Fruit fly (Drosophila melanogaster): ENCODE data around the gene CCT1.

Gene CCT1

dm6 chr3R:22487037-22487492 is 4.2 kb downstream of the CCT1 start, which contains the start of gene Pfdn5 (continued):
- TF ChIP-seq CG5245 (GFP tag; optimal IDR thresholded peaks at IDR 0.05) (no peak), D19A (tag; optimal IDR thresholded peaks at IDR 0.05) (no peak), pnt (GFP tag; optimal IDR thresholded peaks at IDR 0.05) (no peak), lov (optimal IDR thresholded peaks at IDR 0.05) (no peak), lov (GFP tag; IDR thresholded peaks at IDR 0.05) (no peak), ftz-f1 (GFP tag; optimal IDR thresholded peaks at IDR 0.05) (peak; percentile 16), Awh (GFP tag; IDR thresholded peaks at IDR 0.05) (no peak), pzg (GFP tag; optimal IDR thresholded peaks at IDR 0.05) (peak; percentile 93), CG9437 (GFP tag; optimal IDR thresholded peaks at IDR 0.05) (no peak), CG11696 (GFP tag; IDR thresholded peaks at IDR 0.05) (no peak), dan (GFP tag; IDR thresholded peaks at IDR 0.05) (no peak), Bgb (GFP tag; IDR thresholded peaks at IDR 0.05; ENCODE audit: partially characterized antibody) (peak; percentile 91), NK7.1 (GFP tag; optimal IDR thresholded peaks at IDR 0.05) (no peak), CG6689 (GFP tag; IDR thresholded peaks at IDR 0.05) (no peak), scrt (GFP tag; optimal IDR thresholded peaks at IDR 0.05) (no peak), CG11560 (tag; IDR thresholded peaks at IDR 0.05) (peak; percentile 99), CG7963 (GFP tag; IDR thresholded peaks at IDR 0.05; ENCODE audit: partially characterized antibody) (peak; percentile 89), CG11723 (GFP tag; optimal IDR thresholded peaks at IDR 0.05) (no peak), gce (GFP tag; IDR thresholded peaks at IDR 0.05) (no peak), CG12744 (GFP tag; optimal IDR thresholded peaks at IDR 0.05) (no peak), CG6683 (GFP tag; optimal IDR thresholded peaks at IDR 0.05) (no peak), CG15696 (tag; optimal IDR thresholded peaks at IDR 0.05) (no peak), emc (GFP tag; optimal IDR thresholded peaks at IDR 0.05) (no peak), CG33213 (GFP tag; optimal IDR thresholded peaks at IDR 0.05) (no peak), Dll (GFP tag; IDR thresholded peaks at IDR 0.05; ENCODE audit: partially characterized antibody) (peak; percentile 80), CG14441 (GFP tag; IDR thresholded peaks at IDR 0.05) (no peak), CG5953 (GFP tag; IDR thresholded peaks at IDR 0.05) (no peak), CG30020 (tag; optimal IDR thresholded peaks at IDR 0.05) (no peak), MBD-R2 (GFP tag; IDR thresholded peaks at IDR 0.05) (peak; percentile 89), tll (GFP tag; optimal IDR thresholded peaks at IDR 0.05) (no peak), CG13775 (GFP tag; optimal IDR thresholded peaks at IDR 0.05) (no peak), CG9727 (GFP tag; optimal IDR thresholded peaks at IDR 0.05) (no peak), nerfin-1 (tag; optimal IDR thresholded peaks at IDR 0.05) (no peak), E2f2 (GFP tag; IDR thresholded peaks at IDR 0.05) (peak; percentile 96), CG6791 (GFP tag; IDR thresholded peaks at IDR 0.05; ENCODE audit: partially characterized antibody) (peak; percentile 90), yki (optimal IDR thresholded peaks at IDR 0.05) (no peak), zen (tag; optimal IDR thresholded peaks at IDR 0.05) (no peak), HLH3B (GFP tag; IDR thresholded peaks at IDR 0.05) (no peak), MTF-1 (GFP tag; optimal IDR thresholded peaks at IDR 0.05; ENCODE audit: borderline replicate concordance) (no peak), disco-r (GFP tag; optimal IDR thresholded peaks at IDR 0.05) (no peak), chinmo (GFP tag; IDR thresholded peaks at IDR 0.05; ENCODE audit: partially characterized antibody) (0 out of 4 replicates have a peak, but pooled peaks have one; percentile 56), CG15011 (GFP tag; optimal IDR thresholded peaks at IDR 0.05) (no peak), cad (GFP tag; optimal IDR thresholded peaks at IDR 0.05) (no peak), Xbp1 (GFP tag; optimal IDR thresholded peaks at IDR 0.05) (no peak), Lhr (GFP tag; optimal IDR thresholded peaks at IDR 0.05) (peak; percentile 9), CG10267 (tag; optimal IDR thresholded peaks at IDR 0.05) (peak; percentile 50), Abd-B (GFP tag; optimal IDR thresholded peaks at IDR 0.05) (no peak), CG2889 (GFP tag; IDR thresholded peaks at IDR 0.05) (no peak), CG4617 (GFP tag; optimal IDR thresholded peaks at IDR 0.05; ENCODE audit: borderline replicate concordance) (peak; percentile 94), CG10654 (GFP tag; optimal IDR thresholded peaks at IDR 0.05) (no peak), CG7357 (GFP tag; IDR thresholded peaks at IDR 0.05) (no peak), CG8478 (optimal IDR thresholded peaks at IDR 0.05) (no peak)
